Worm (Caenorhabditis elegans): ENCODE measurements around the gene C08F8.15.

DNA sequence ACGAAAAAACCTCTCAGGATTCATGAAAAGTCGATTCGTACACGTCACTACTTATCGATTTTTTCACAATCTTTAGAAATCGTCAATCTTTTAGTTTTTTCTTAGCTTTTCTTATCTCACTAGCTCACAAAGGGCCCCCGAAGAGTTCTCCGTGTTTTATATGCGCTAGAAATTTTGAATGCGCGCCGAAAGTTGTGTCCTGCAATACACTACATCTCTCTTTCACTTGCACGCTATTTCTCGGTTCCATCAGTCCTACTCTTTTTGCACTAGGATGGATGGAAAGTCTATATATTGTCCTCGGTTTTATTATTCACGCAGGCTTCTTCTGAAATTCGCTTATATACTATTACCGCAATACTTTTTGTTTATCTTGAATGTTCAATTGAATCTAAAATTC lies 35.0 kb downstream of the C08F8.15 start:
- no peak for TF ChIP-seq mdl-1 (tag; optimal IDR thresholded peaks at IDR 0.05)
- no peak for TF ChIP-seq Y55F3AM.14 (GFP tag; optimal IDR thresholded peaks at IDR 0.05)
- peak; percentile 64 for TF ChIP-seq gmeb-1 (tag; optimal IDR thresholded peaks at IDR 0.05)
- no peak for TF ChIP-seq ztf-11 (tag; optimal IDR thresholded peaks at IDR 0.05)
- TF ChIP-seq nhr-237 (tag; optimal IDR thresholded peaks at IDR 0.05), result no peak
- no peak for TF ChIP-seq egl-27 (tag; optimal IDR thresholded peaks at IDR 0.05)
- no peak for TF ChIP-seq zag-1 (tag; optimal IDR thresholded peaks at IDR 0.05)
- no peak for TF ChIP-seq aly-2 (tag; optimal IDR thresholded peaks at IDR 0.05)
